Worm (Caenorhabditis elegans): ENCODE data around the gene malt-1.

Gene malt-1

ce11 chrII:6968191-6968675 is 17.1 kb upstream of the malt-1 start (continued):
- peak; percentile 48 for TF ChIP-seq ceh-82 (tag; optimal IDR thresholded peaks at IDR 0.05)

ce11 chrII:6967618-6968017 is 16.5 kb upstream of the malt-1 start, which contains the start of gene eif-2Bgamma:
TSS of gene eif-2Bgamma (minus strand) at chrII:6967648.
- peak; percentile 28 for TF ChIP-seq hmg-11 (tag; optimal IDR thresholded peaks at IDR 0.05)
- peak; percentile 37 for TF ChIP-seq nfya-1 (tag; optimal IDR thresholded peaks at IDR 0.05; ENCODE audit: insufficient read depth)
- peak; percentile 49 for TF ChIP-seq nhr-23 (tag; optimal IDR thresholded peaks at IDR 0.05)
- peak; percentile 86 for TF ChIP-seq snpc-4 (tag; optimal IDR thresholded peaks at IDR 0.05)
- no peak for TF ChIP-seq elt-3 (tag; optimal IDR thresholded peaks at IDR 0.05)
- TF ChIP-seq R02D3.7 (tag; optimal IDR thresholded peaks at IDR 0.05): peak; percentile 76
- no peak for TF ChIP-seq nhr-28 (tag; optimal IDR thresholded peaks at IDR 0.05)
- no peak for TF ChIP-seq daf-12 (tag; optimal IDR thresholded peaks at IDR 0.05)
- TF ChIP-seq lin-15B (tag; optimal IDR thresholded peaks at IDR 0.05): peak; percentile 35
- TF ChIP-seq mdl-1 (tag; optimal IDR thresholded peaks at IDR 0.05): no peak

ce11 chrII:6965573-6965972 is 14.5 kb upstream of the malt-1 start, which contains the start of gene tra-2:
TSS of gene tra-2 (minus strand) at chrII:6965673.
- no peak for TF ChIP-seq sea-2 (GFP tag; optimal IDR thresholded peaks at IDR 0.05)
- TF ChIP-seq egl-5 (tag; optimal IDR thresholded peaks at IDR 0.05): no peak
- no peak for TF ChIP-seq ceh-9 (tag; optimal IDR thresholded peaks at IDR 0.05)
- TF ChIP-seq fos-1 (tag; optimal IDR thresholded peaks at IDR 0.05): no peak
- no peak for TF ChIP-seq nhr-11 (tag; optimal IDR thresholded peaks at IDR 0.05)
- no peak for TF ChIP-seq lsy-12 (tag; optimal IDR thresholded peaks at IDR 0.05)
- no peak for TF ChIP-seq snpc-4 (tag; optimal IDR thresholded peaks at IDR 0.05)
- no peak for TF ChIP-seq nhr-76 (tag; optimal IDR thresholded peaks at IDR 0.05)
- TF ChIP-seq mml-1 (tag; optimal IDR thresholded peaks at IDR 0.05): no peak
- TF ChIP-seq ztf-4 (tag; optimal IDR thresholded peaks at IDR 0.05): no peak
- TF ChIP-seq egl-27 (tag; optimal IDR thresholded peaks at IDR 0.05): no peak
- no peak for TF ChIP-seq lin-15B (tag; optimal IDR thresholded peaks at IDR 0.05)
- TF ChIP-seq ama-1 (optimal IDR thresholded peaks at IDR 0.05): no peak
- TF ChIP-seq nhr-12 (tag; optimal IDR thresholded peaks at IDR 0.05): no peak

ce11 chrII:6958136-6958535 is 7.0 kb upstream of the malt-1 start:
- TF ChIP-seq lsy-12 (tag; optimal IDR thresholded peaks at IDR 0.05) (no peak), elt-3 (tag; optimal IDR thresholded peaks at IDR 0.05) (no peak), elt-2 (tag; optimal IDR thresholded peaks at IDR 0.05) (no peak), zag-1 (tag; optimal IDR thresholded peaks at IDR 0.05) (no peak), mdl-1 (tag; optimal IDR thresholded peaks at IDR 0.05) (no peak), daf-12 (tag; optimal IDR thresholded peaks at IDR 0.05) (no peak), pqm-1 (tag; optimal IDR thresholded peaks at IDR 0.05) (no peak), snpc-4 (tag; optimal IDR thresholded peaks at IDR 0.05) (no peak), egl-5 (tag; optimal IDR thresholded peaks at IDR 0.05) (no peak), skn-1 (tag; optimal IDR thresholded peaks at IDR 0.05) (no peak), nhr-25 (tag; optimal IDR thresholded peaks at IDR 0.05) (no peak), ama-1 (optimal IDR thresholded peaks at IDR 0.05) (no peak), elt-1 (tag; optimal IDR thresholded peaks at IDR 0.05) (no peak), nhr-67 (tag; optimal IDR thresholded peaks at IDR 0.05) (no peak), ceh-9 (tag; optimal IDR thresholded peaks at IDR 0.05) (no peak), pha-4 (tag; optimal IDR thresholded peaks at IDR 0.05) (no peak), nhr-28 (tag; optimal IDR thresholded peaks at IDR 0.05) (no peak)

ce11 chrII:6955084-6955697 is 4.1 kb upstream of the malt-1 start:
- TF ChIP-seq ceh-28 (tag; optimal IDR thresholded peaks at IDR 0.05) (no peak), egl-27 (tag; optimal IDR thresholded peaks at IDR 0.05) (no peak), elt-2 (tag; optimal IDR thresholded peaks at IDR 0.05) (peak; percentile 42), unc-62 (GFP tag; optimal IDR thresholded peaks at IDR 0.05) (no peak), jun-1 (tag; optimal IDR thresholded peaks at IDR 0.05) (no peak), zag-1 (tag; optimal IDR thresholded peaks at IDR 0.05) (no peak)
